Fruit fly (Drosophila melanogaster) whole organism, embryonic: Measurements from ENCODE around the gene Tim8.

Experiments
- Atf6 ChIP-seq: fragments of 200-800 bp; sonication (Bioruptor generic); IDR thresholded peaks from 2 replicates; pipeline ENCODE4 v1.3.6; 2022; ENCODE audit warnings: missing biosample characterization, missing genetic modification characterization
- CG10462 ChIP-seq: fragments of 200-800 bp; sonication (Bioruptor generic); optimal IDR thresholded peaks from 2 replicates; lab custom pipeline; 2016; ENCODE audit warnings: missing biosample characterization, missing genetic modification characterization
- CG10543 ChIP-seq: fragments of 200-800 bp; sonication (Bioruptor generic); optimal IDR thresholded peaks from 3 replicates; lab custom pipeline; 2017; ENCODE audit warnings: missing biosample characterization, mild to moderate bottlenecking, missing genetic modification characterization, moderate library complexity
- CG13123 ChIP-seq: fragments of 200-800 bp; sonication (Bioruptor generic); optimal IDR thresholded peaks from 2 replicates; lab custom pipeline; 2016; ENCODE audit warnings: missing biosample characterization, missing genetic modification characterization
- CG13296 ChIP-seq: fragments of 200-800 bp; sonication (Bioruptor generic); optimal IDR thresholded peaks from 3 replicates; lab custom pipeline; 2018; ENCODE audit warnings: missing biosample characterization, mild to moderate bottlenecking, missing genetic modification characterization
- CG17328 ChIP-seq: fragments of 200-800 bp; sonication (Bioruptor generic); IDR thresholded peaks from 2 replicates; pipeline ENCODE4 v1.3.6; 2022; ENCODE audit warnings: missing biosample characterization, missing genetic modification characterization
- CG17802 ChIP-seq: fragments of 200-800 bp; sonication (Bioruptor generic); optimal IDR thresholded peaks from 2 replicates; lab custom pipeline; 2018; ENCODE audit warnings: missing biosample characterization, mild to moderate bottlenecking, missing genetic modification characterization, moderate library complexity
- CG18476 ChIP-seq: fragments of 200-800 bp; sonication (Bioruptor generic); optimal IDR thresholded peaks from 2 replicates; lab custom pipeline; 2016; ENCODE audit warnings: missing biosample characterization, mild to moderate bottlenecking, missing genetic modification characterization
- CG33213 ChIP-seq: fragments of 200-800 bp; sonication (Bioruptor generic); optimal IDR thresholded peaks from 3 replicates; lab custom pipeline; 2016; ENCODE audit warnings: missing biosample characterization, missing genetic modification characterization
- CG3407 ChIP-seq: fragments of 200-800 bp; sonication (Bioruptor generic); optimal IDR thresholded peaks from 2 replicates; lab custom pipeline; 2018; ENCODE audit warnings: missing biosample characterization, mild to moderate bottlenecking, missing genetic modification characterization
- CG3838 ChIP-seq: fragments of 200-800 bp; sonication (Bioruptor generic); optimal IDR thresholded peaks from 3 replicates; lab custom pipeline; 2016; ENCODE audit warnings: missing biosample characterization, missing genetic modification characterization
- CG4617 ChIP-seq: fragments of 200-800 bp; sonication (Bioruptor generic); optimal IDR thresholded peaks from 3 replicates; lab custom pipeline; 2016; ENCODE audit warnings: missing biosample characterization, missing genetic modification characterization, borderline replicate concordance
- CG5245 ChIP-seq: fragments of 200-800 bp; sonication (Bioruptor generic); optimal IDR thresholded peaks from 3 replicates; lab custom pipeline; 2016; ENCODE audit warnings: missing biosample characterization, missing genetic modification characterization
- CG6175 ChIP-seq: fragments of 200-800 bp; sonication (Bioruptor generic); IDR thresholded peaks from 3 replicates; pipeline ENCODE4 v1.3.6; 2022; ENCODE audit warnings: missing biosample characterization, missing genetic modification characterization
- CG6654 ChIP-seq: fragments of 200-800 bp; sonication (Bioruptor generic); optimal IDR thresholded peaks from 2 replicates; lab custom pipeline; 2017; ENCODE audit warnings: missing biosample characterization, mild to moderate bottlenecking, missing genetic modification characterization
- CG6689 ChIP-seq: fragments of 200-800 bp; sonication (Bioruptor generic); IDR thresholded peaks from 2 replicates; pipeline ENCODE4 v1.3.6; 2022; ENCODE audit warnings: missing biosample characterization, missing genetic modification characterization
- CG7987 ChIP-seq: fragments of 200-800 bp; sonication (Bioruptor generic); optimal IDR thresholded peaks from 2 replicates; lab custom pipeline; 2018; ENCODE audit warnings: missing biosample characterization, mild to moderate bottlenecking, missing genetic modification characterization, moderate library complexity
- CG8944 ChIP-seq: fragments of 200-800 bp; sonication (Bioruptor generic); optimal IDR thresholded peaks from 3 replicates; lab custom pipeline; 2016; ENCODE audit warnings: missing biosample characterization, missing genetic modification characterization
- CG9817 ChIP-seq: fragments of 200-800 bp; sonication (Bioruptor generic); optimal IDR thresholded peaks from 2 replicates; lab custom pipeline; 2018; ENCODE audit warnings: missing biosample characterization, mild to moderate bottlenecking, missing genetic modification characterization, moderate library complexity
- D ChIP-seq, 2 experiments: fragments of 200-800 bp in 1 of 2; fragments of >200 bp in 1 of 2; sonication (Bioruptor generic) in 1 of 2; optimal IDR thresholded peaks; 2 replicates in 1 of 2; 3 replicates in 1 of 2; lab custom pipeline; 2017; ENCODE audit warnings: mild to moderate bottlenecking in 1 of 2, missing biosample characterization in 1 of 2, missing genetic modification characterization in 1 of 2, missing genetic modification reagents in 1 of 2
- Dbx ChIP-seq: fragments of 200-800 bp; sonication (Bioruptor generic); IDR thresholded peaks from 3 replicates; pipeline ENCODE4 v1.3.6; 2022; ENCODE audit warnings: missing biosample characterization, missing genetic modification characterization
- Dfd ChIP-seq, 2 experiments: fragments of >200 bp; optimal IDR thresholded peaks; 2 replicates each; lab custom pipeline; 2017; ENCODE audit warnings: missing biosample characterization in 2 of 2, missing genetic modification characterization in 2 of 2
- Dp ChIP-seq: fragments of 200-800 bp; sonication (Bioruptor generic); optimal IDR thresholded peaks from 2 replicates; lab custom pipeline; 2018; ENCODE audit warnings: missing biosample characterization, mild to moderate bottlenecking, missing genetic modification characterization, moderate library complexity
- Dref ChIP-seq: fragments of 200-800 bp; sonication (Bioruptor generic); IDR thresholded peaks from 2 replicates; pipeline ENCODE4 v1.3.6; 2022; ENCODE audit warnings: missing biosample characterization, missing genetic modification characterization
- E2f2 ChIP-seq: fragments of 200-800 bp; sonication (Bioruptor generic); IDR thresholded peaks from 2 replicates; pipeline ENCODE4 v1.3.6; 2022; ENCODE audit warnings: missing biosample characterization, missing genetic modification characterization
- Jarid2 ChIP-seq: fragments of 200-800 bp; sonication (Bioruptor generic); optimal IDR thresholded peaks from 3 replicates; lab custom pipeline; 2017; ENCODE audit warnings: mild to moderate bottlenecking, missing biosample characterization, missing genetic modification reagents, missing genetic modification characterization
- Mrtf ChIP-seq: fragments of 200-800 bp; sonication (Bioruptor generic); IDR thresholded peaks from 3 replicates; pipeline ENCODE4 v1.3.6; 2022; ENCODE audit warnings: missing biosample characterization, missing genetic modification characterization
- NfI ChIP-seq: fragments of 200-800 bp; sonication (Bioruptor generic); optimal IDR thresholded peaks from 3 replicates; lab custom pipeline; 2018; ENCODE audit warnings: missing biosample characterization, mild to moderate bottlenecking, missing genetic modification characterization, moderate library complexity
- Poxn ChIP-seq: fragments of 200-800 bp; sonication (Bioruptor generic); IDR thresholded peaks from 2 replicates; pipeline ENCODE4 v1.3.6; 2022; ENCODE audit warnings: missing biosample characterization, missing genetic modification characterization
- Six4 ChIP-seq: fragments of 200-800 bp; sonication (Bioruptor generic); optimal IDR thresholded peaks from 2 replicates; lab custom pipeline; 2016; ENCODE audit warnings: missing biosample characterization, missing genetic modification characterization
- Sry-β ChIP-seq: fragments of 200-800 bp; sonication (Bioruptor generic); optimal IDR thresholded peaks from 2 replicates; lab custom pipeline; 2018; ENCODE audit warnings: missing biosample characterization, mild to moderate bottlenecking, missing genetic modification characterization, moderate library complexity
- Taf1 ChIP-seq: fragments of 200-800 bp; sonication (Bioruptor generic); IDR thresholded peaks from 2 replicates; pipeline ENCODE4 v1.3.6; 2022; ENCODE audit warnings: missing biosample characterization, missing genetic modification characterization
- YL-1 ChIP-seq: fragments of 200-800 bp; sonication (Bioruptor generic); optimal IDR thresholded peaks from 3 replicates; lab custom pipeline; 2017; ENCODE audit warnings: missing biosample characterization, mild to moderate bottlenecking, missing genetic modification characterization
- amos ChIP-seq: fragments of 200-800 bp; sonication (Bioruptor generic); IDR thresholded peaks from 2 replicates; pipeline ENCODE4 v1.3.6; 2022; ENCODE audit warnings: missing biosample characterization, missing genetic modification characterization; ENCODE audit not compliant: partially characterized antibody
- az2 ChIP-seq: fragments of 200-800 bp; sonication (Bioruptor generic); optimal IDR thresholded peaks from 3 replicates; lab custom pipeline; 2016; ENCODE audit warnings: missing biosample characterization, missing genetic modification characterization
- chn ChIP-seq: fragments of 200-800 bp; sonication (Bioruptor generic); optimal IDR thresholded peaks from 2 replicates; lab custom pipeline; 2016; ENCODE audit warnings: missing biosample characterization, missing genetic modification characterization
- dmrt11E ChIP-seq: fragments of 200-800 bp; sonication (Bioruptor generic); optimal IDR thresholded peaks from 3 replicates; lab custom pipeline; 2018; ENCODE audit warnings: missing biosample characterization, mild to moderate bottlenecking, missing genetic modification characterization, moderate library complexity
- grau ChIP-seq: fragments of 200-800 bp; optimal IDR thresholded peaks from 3 replicates; lab custom pipeline; 2019; ENCODE audit warnings: missing biosample characterization, mild to moderate bottlenecking, missing genetic modification characterization, moderate library complexity
- gsb-n ChIP-seq: fragments of 200-800 bp; sonication (Bioruptor generic); optimal IDR thresholded peaks from 3 replicates; lab custom pipeline; 2018; ENCODE audit warnings: missing biosample characterization, mild to moderate bottlenecking, missing genetic modification characterization
- hkb ChIP-seq, 2 experiments: fragments of 200-800 bp in 1 of 2; fragments of >200 bp in 1 of 2; sonication (Bioruptor generic) in 1 of 2; IDR thresholded peaks in 1 of 2; optimal IDR thresholded peaks in 1 of 2; 2 replicates each; pipeline versions ENCODE4 v1.3.6 to Lab custom; 2017 to 2022; ENCODE audit warnings: missing biosample characterization in 1 of 2, missing genetic modification characterization in 1 of 2
- insv ChIP-seq, 2 experiments: fragments of 200-800 bp; sonication (Bioruptor generic); optimal IDR thresholded peaks; 3 replicates each; lab custom pipeline; 2016 to 2018; ENCODE audit warnings: missing biosample characterization in 2 of 2, missing genetic modification characterization in 2 of 2
- nerfin-2 ChIP-seq: fragments of 200-800 bp; sonication (Bioruptor generic); IDR thresholded peaks from 2 replicates; pipeline ENCODE4 v1.3.6; 2022; ENCODE audit warnings: missing biosample characterization, missing genetic modification characterization; ENCODE audit not compliant: partially characterized antibody
- onecut ChIP-seq: fragments of 200-800 bp; sonication (Bioruptor generic); IDR thresholded peaks from 2 replicates; pipeline ENCODE4 v1.3.6; 2022; ENCODE audit warnings: missing biosample characterization, missing genetic modification characterization
- pita ChIP-seq: fragments of 200-800 bp; sonication (Bioruptor generic); optimal IDR thresholded peaks from 2 replicates; lab custom pipeline; 2017; ENCODE audit warnings: missing biosample characterization, mild to moderate bottlenecking, missing genetic modification characterization
- row ChIP-seq: fragments of 200-800 bp; sonication (Bioruptor generic); IDR thresholded peaks from 3 replicates; pipeline ENCODE4 v1.3.6; 2022; ENCODE audit warnings: missing biosample characterization, missing genetic modification characterization
- slbo ChIP-seq: fragments of 200-800 bp; sonication (Bioruptor generic); IDR thresholded peaks from 2 replicates; pipeline ENCODE4 v1.3.6; 2022; ENCODE audit warnings: missing biosample characterization, missing genetic modification characterization
- sr ChIP-seq: fragments of 200-800 bp; sonication (Bioruptor generic); IDR thresholded peaks from 3 replicates; pipeline ENCODE4 v1.3.6; 2022; ENCODE audit warnings: missing biosample characterization, missing genetic modification characterization
- tgo ChIP-seq: fragments of 200-800 bp; sonication (Bioruptor generic); IDR thresholded peaks from 3 replicates; pipeline ENCODE4 v1.3.6; 2022; ENCODE audit warnings: missing biosample characterization, missing genetic modification characterization
- tll ChIP-seq, 2 experiments: fragments of 200-800 bp in 1 of 2; fragments of >200 bp in 1 of 2; sonication (Bioruptor generic) in 1 of 2; optimal IDR thresholded peaks; 2 replicates each; lab custom pipeline; 2017 to 2019; ENCODE audit warnings: missing biosample characterization in 2 of 2, missing genetic modification characterization in 2 of 2, mild to moderate bottlenecking in 1 of 2, moderate library complexity in 1 of 2
- tna ChIP-seq: fragments of 200-800 bp; sonication (Bioruptor generic); IDR thresholded peaks from 2 replicates; pipeline ENCODE4 v1.3.6; 2022; ENCODE audit warnings: missing biosample characterization, missing genetic modification characterization; ENCODE audit not compliant: partially characterized antibody

Gene Tim8

DNA sequence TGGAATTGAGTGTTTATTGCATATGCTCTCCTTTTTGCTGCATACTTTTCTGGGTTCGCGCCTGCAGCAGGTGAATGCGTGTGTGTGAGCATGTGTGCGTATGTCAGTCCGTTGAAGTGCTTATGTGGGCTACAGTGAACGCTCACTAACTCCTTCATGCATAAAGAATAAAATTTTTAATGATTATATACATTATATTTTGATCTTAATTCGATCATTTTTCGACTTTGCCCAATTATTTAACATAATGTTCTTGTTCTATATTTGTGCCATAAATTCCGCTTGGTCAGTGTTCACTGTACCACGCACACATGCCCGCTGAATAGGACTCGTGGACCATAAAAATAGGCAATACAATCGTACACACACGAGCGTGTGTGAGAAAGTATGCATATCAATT, 2.5 kb downstream of the Tim8 start (continued):
- no peak for TF ChIP-seq CG7987
- TF ChIP-seq CG3407 (GFP tag; lab: Kevin White, UChicago): no peak
- peak; percentile 54; the same call in 1 of the 2 replicates for TF ChIP-seq Taf1 (GFP tag; lab: Robert Waterston, UW)
- TF ChIP-seq chn: no peak
- no peak for TF ChIP-seq hkb (optimal IDR thresholded peaks at IDR 0.05; lab: Kevin White, UChicago)
- TF ChIP-seq hkb (GFP tag; IDR thresholded peaks at IDR 0.05; lab: Robert Waterston, UW): 0 out of 2 replicates have a peak, but pooled peaks have one; percentile 31
- no peak for TF ChIP-seq Sry-β (GFP tag; lab: Kevin White, UChicago)
- no peak for TF ChIP-seq CG6654 (GFP tag; lab: Kevin White, UChicago)
- TF ChIP-seq Dbx (GFP tag; lab: Robert Waterston, UW): peak; percentile 29; the same call in 1 of the 3 replicates
- no peak for TF ChIP-seq CG8944
- no peak for TF ChIP-seq tll (GFP tag; optimal IDR thresholded peaks at IDR 0.05; lab: Kevin White, UChicago)
- TF ChIP-seq CG4617 (GFP tag; lab: Kevin White, UChicago): no peak
- TF ChIP-seq Six4 (GFP tag; lab: Kevin White, UChicago): no peak
- no peak for TF ChIP-seq CG33213 (GFP tag; lab: Kevin White, UChicago)
- no peak for TF ChIP-seq Jarid2 (GFP tag; lab: Kevin White, UChicago)
- no peak for TF ChIP-seq insv (GFP tag; optimal IDR thresholded peaks at IDR 0.05; lab: Kevin White, UChicago)
- no peak for TF ChIP-seq sr (GFP tag; lab: Robert Waterston, UW)
- TF ChIP-seq dmrt11E: no peak
- peak; percentile 43 for TF ChIP-seq tgo (GFP tag; lab: Robert Waterston, UW)
- peak; percentile 9; the same call in 1 of the 2 replicates for TF ChIP-seq E2f2 (GFP tag; lab: Robert Waterston, UW)
- no peak for TF ChIP-seq CG10543 (GFP tag; lab: Kevin White, UChicago)
- TF ChIP-seq Dfd (GFP tag; optimal IDR thresholded peaks at IDR 0.05; lab: Kevin White, UChicago): peak in 1 of 2 experiments; percentile 5
- TF ChIP-seq CG10462 (GFP tag; lab: Kevin White, UChicago): no peak
- TF ChIP-seq CG6175 (GFP tag; lab: Robert Waterston, UW): 0 out of 3 replicates have a peak, but pooled peaks have one; percentile 28
- TF ChIP-seq CG17328: peak; percentile 39; the same call in 1 of the 2 replicates
- TF ChIP-seq CG17802 (tag; lab: Kevin White, UChicago): no peak
- TF ChIP-seq onecut (GFP tag; lab: Robert Waterston, UW): no peak
- peak; percentile 60 for TF ChIP-seq slbo (GFP tag; lab: Robert Waterston, UW)
- TF ChIP-seq Dref (GFP tag; lab: Robert Waterston, UW): no peak
- no peak for TF ChIP-seq pita
- peak; percentile 74 for TF ChIP-seq grau (tag; lab: Kevin White, UChicago)
- no peak for TF ChIP-seq NfI
- TF ChIP-seq Poxn (GFP tag; lab: Robert Waterston, UW): no peak; the same call in 1 of the 2 replicates
- TF ChIP-seq Mrtf (GFP tag; lab: Robert Waterston, UW): no peak
- no peak for TF ChIP-seq CG5245 (GFP tag; lab: Kevin White, UChicago)
- no peak for TF ChIP-seq CG13296
- no peak for TF ChIP-seq tna (GFP tag; lab: Robert Waterston, UW)
- TF ChIP-seq YL-1: no peak
- no peak for TF ChIP-seq az2 (GFP tag; lab: Kevin White, UChicago)
- no peak for TF ChIP-seq gsb-n
- no peak for TF ChIP-seq CG18476 (GFP tag; lab: Kevin White, UChicago)
- no peak for TF ChIP-seq D (optimal IDR thresholded peaks at IDR 0.05; lab: Kevin White, UChicago)
- no peak for TF ChIP-seq D (GFP tag; optimal IDR thresholded peaks at IDR 0.05; lab: Kevin White, UChicago)
- no peak for TF ChIP-seq CG3838
- no peak for TF ChIP-seq nerfin-2 (GFP tag; lab: Robert Waterston, UW)
- TF ChIP-seq row (GFP tag; lab: Robert Waterston, UW): peak; percentile 64
- peak; percentile 21; the same call in 1 of the 2 replicates for TF ChIP-seq CG6689 (GFP tag; lab: Robert Waterston, UW)
- no peak for TF ChIP-seq Dp (GFP tag; lab: Kevin White, UChicago)
- TF ChIP-seq CG13123: no peak
- TF ChIP-seq amos (GFP tag; lab: Robert Waterston, UW): no peak
- no peak for TF ChIP-seq CG9817 (tag; lab: Kevin White, UChicago)
- TF ChIP-seq Atf6 (GFP tag; lab: Robert Waterston, UW): peak; percentile 60
